Fruit fly (Drosophila melanogaster): ENCODE data around the gene CG12506.

dm6 chr2L:821986-822711, 48.8 kb downstream of the CG12506 start:
- TF ChIP-seq Chrac-16 (GFP tag; optimal IDR thresholded peaks at IDR 0.05), result no peak
- no peak for TF ChIP-seq CG8944 (GFP tag; optimal IDR thresholded peaks at IDR 0.05)
- TF ChIP-seq CG31441 (GFP tag; IDR thresholded peaks at IDR 0.05), result no peak
- no peak for TF ChIP-seq CG7963 (GFP tag; IDR thresholded peaks at IDR 0.05; ENCODE audit: partially characterized antibody)
- no peak; the same call in 1 of the 2 replicates for TF ChIP-seq tna (GFP tag; IDR thresholded peaks at IDR 0.05; ENCODE audit: partially characterized antibody)
- TF ChIP-seq CG14860 (GFP tag; IDR thresholded peaks at IDR 0.05; ENCODE audit: partially characterized antibody), result no peak
- TF ChIP-seq fd3F (GFP tag; optimal IDR thresholded peaks at IDR 0.05), result no peak
- no peak for TF ChIP-seq wdn (GFP tag; IDR thresholded peaks at IDR 0.05)
- no peak for TF ChIP-seq HLHmδ (GFP tag; optimal IDR thresholded peaks at IDR 0.05)
